Worm (Caenorhabditis elegans) whole organism, L2 larva: ENCODE measurements around the gene Y62F5A.12.

ENCODE experiments used
- R02D3.7 ChIP-seq: fragments of 150-350 bp; optimal IDR thresholded peaks from 2 replicates; lab custom pipeline; 2014; ENCODE audit warnings: missing biosample characterization, missing genetic modification characterization
- ama-1 ChIP-seq: fragments of 150-350 bp; optimal IDR thresholded peaks from 2 replicates; lab custom pipeline; 2018; ENCODE audit warnings: inconsistent platforms
- elt-3 ChIP-seq: sonication (generic microtip); optimal IDR thresholded peaks from 2 replicates; lab custom pipeline; 2017; ENCODE audit warnings: missing biosample characterization, missing genetic modification characterization
- nhr-10 ChIP-seq: sonication (generic microtip); optimal IDR thresholded peaks from 2 replicates; lab custom pipeline; 2017; ENCODE audit warnings: missing biosample characterization, missing genetic modification characterization
- nhr-12 ChIP-seq: fragments of 150-350 bp; optimal IDR thresholded peaks from 2 replicates; lab custom pipeline; 2014; ENCODE audit warnings: missing biosample characterization, missing genetic modification characterization
- nhr-21 ChIP-seq: fragments of 150-350 bp; optimal IDR thresholded peaks from 2 replicates; lab custom pipeline; 2014; ENCODE audit warnings: missing biosample characterization, missing genetic modification characterization
- nhr-237 ChIP-seq: fragments of 150-350 bp; optimal IDR thresholded peaks from 2 replicates; lab custom pipeline; 2014; ENCODE audit warnings: missing biosample characterization, missing genetic modification characterization
- skn-1 ChIP-seq: sonication (generic microtip); optimal IDR thresholded peaks from 2 replicates; lab custom pipeline; 2017; ENCODE audit warnings: missing biosample characterization, missing genetic modification characterization
- unc-62 ChIP-seq: fragments of 150-350 bp; optimal IDR thresholded peaks from 2 replicates; lab custom pipeline; 2014; ENCODE audit warnings: missing biosample characterization, missing genetic modification reagents, missing genetic modification characterization

- TF ChIP-seq R02D3.7 (tag; lab: Kevin White, UChicago) (no peak), skn-1 (no peak), nhr-12 (tag; lab: Kevin White, UChicago) (no peak), elt-3 (tag; lab: Kevin White, UChicago) (no peak), nhr-237 (tag; lab: Kevin White, UChicago) (no peak), nhr-10 (tag; lab: Kevin White, UChicago) (no peak), unc-62 (GFP tag; lab: Kevin White, UChicago) (no peak), ama-1 (lab: Kevin White, UChicago) (no peak), nhr-21 (tag; lab: Kevin White, UChicago) (peak; percentile 84)
Observed at ce11 chrII:11501956-11502355, 32.3 kb downstream of the Y62F5A.12 start.
